Fruit fly (Drosophila melanogaster): ENCODE measurements around the gene gudu.
A peak's percentile ranks its signal among the peaks of the same experiment; 100 is the strongest.

The gudu gene

dm6 chr2L:7418148-7418988 is 30.1 kb downstream of the gudu start (continued):
- TF ChIP-seq Xbp1 (GFP tag; optimal IDR thresholded peaks at IDR 0.05): no peak
- no peak for TF ChIP-seq ewg (GFP tag; optimal IDR thresholded peaks at IDR 0.05)
- TF ChIP-seq gem (tag; optimal IDR thresholded peaks at IDR 0.05): peak; percentile 26
- no peak for TF ChIP-seq CG8290 (GFP tag; optimal IDR thresholded peaks at IDR 0.05)
- TF ChIP-seq CG8290 (tag; optimal IDR thresholded peaks at IDR 0.05): peak in 1 of 2 experiments; percentile 20

- TF ChIP-seq lilli (GFP tag; optimal IDR thresholded peaks at IDR 0.05) (peak; percentile 18), CG4854 (GFP tag; optimal IDR thresholded peaks at IDR 0.05) (no peak), ara (GFP tag; IDR thresholded peaks at IDR 0.05) (no peak), CG32532 (GFP tag; IDR thresholded peaks at IDR 0.05) (peak; percentile 42; the same call in 1 of the 2 replicates), Opbp (GFP tag; IDR thresholded peaks at IDR 0.05; ENCODE audit: partially characterized antibody) (0 out of 3 replicates have a peak, but pooled peaks have one; percentile 38), CG7556 (GFP tag; optimal IDR thresholded peaks at IDR 0.05) (peak; percentile 48), H15 (GFP tag; IDR thresholded peaks at IDR 0.05) (0 out of 3 replicates have a peak, but pooled peaks have one; percentile 10), Nf-YC (tag; optimal IDR thresholded peaks at IDR 0.05) (no peak), CG8478 (optimal IDR thresholded peaks at IDR 0.05) (no peak), sens-2 (GFP tag; IDR thresholded peaks at IDR 0.05) (peak; percentile 41; the same call in 1 of the 2 replicates), CG3847 (GFP tag; IDR thresholded peaks at IDR 0.05) (no peak), br (optimal IDR thresholded peaks at IDR 0.05) (no peak), Mrtf (GFP tag; IDR thresholded peaks at IDR 0.05) (no peak), Meics (GFP tag; optimal IDR thresholded peaks at IDR 0.05) (peak; percentile 50), CG10979 (tag; optimal IDR thresholded peaks at IDR 0.05) (no peak), CG9932 (GFP tag; IDR thresholded peaks at IDR 0.05) (peak; percentile 28), sob (GFP tag; IDR thresholded peaks at IDR 0.05) (no peak), Sin3A (optimal IDR thresholded peaks at IDR 0.05) (no peak), Fer3 (tag; optimal IDR thresholded peaks at IDR 0.05) (peak; percentile 32), Med (GFP tag) (peak; percentile 81), CG15269 (tag; optimal IDR thresholded peaks at IDR 0.05) (peak; percentile 48), C15 (GFP tag; IDR thresholded peaks at IDR 0.05) (no peak), lmd (GFP tag; IDR thresholded peaks at IDR 0.05) (peak; percentile 11; the same call in 1 of the 2 replicates), fru (optimal IDR thresholded peaks at IDR 0.05) (peak; percentile 40), Atf6 (GFP tag; IDR thresholded peaks at IDR 0.05) (no peak), CG2120 (GFP tag; optimal IDR thresholded peaks at IDR 0.05) (peak; percentile 68), chm (GFP tag; IDR thresholded peaks at IDR 0.05) (no peak; the same call in 1 of the 2 replicates), CG17328 (GFP tag; IDR thresholded peaks at IDR 0.05) (0 out of 2 replicates have a peak, but pooled peaks have one; percentile 4), CTCF (GFP tag; optimal IDR thresholded peaks at IDR 0.05) (peak; percentile 89), CG10565 (GFP tag; optimal IDR thresholded peaks at IDR 0.05) (no peak), caup (GFP tag; optimal IDR thresholded peaks at IDR 0.05; ENCODE audit: severe bottlenecking) (no peak), Hr51 (GFP tag; optimal IDR thresholded peaks at IDR 0.05) (peak in 1 of 2 experiments; percentile 10), Gug (GFP tag; IDR thresholded peaks at IDR 0.05) (no peak), lov (optimal IDR thresholded peaks at IDR 0.05) (no peak), lov (GFP tag; IDR thresholded peaks at IDR 0.05) (0 out of 3 replicates have a peak, but pooled peaks have one; percentile 10), Dip3 (GFP tag; optimal IDR thresholded peaks at IDR 0.05) (peak; percentile 7), pfk (GFP tag; optimal IDR thresholded peaks at IDR 0.05) (no peak), Fer2 (tag; optimal IDR thresholded peaks at IDR 0.05) (no peak), CG30403 (GFP tag; optimal IDR thresholded peaks at IDR 0.05) (peak; percentile 22), CG7357 (GFP tag; IDR thresholded peaks at IDR 0.05) (no peak), CG42726 (GFP tag; IDR thresholded peaks at IDR 0.05; ENCODE audit: partially characterized antibody) (peak; percentile 18; the same call in 1 of the 2 replicates), CG1832 (GFP tag; optimal IDR thresholded peaks at IDR 0.05) (peak; percentile 61), jigr1 (GFP tag; IDR thresholded peaks at IDR 0.05) (no peak)
Observed at dm6 chr2L:7419408-7420304, 31.3 kb downstream of the gudu start.

Measured in whole organism, embryonic.